Fruit fly (Drosophila melanogaster): Measurements from ENCODE around the gene CG34316.

CG34316 gene

dm6 chr3R:15277926-15278869 lies 47.8 kb downstream of the CG34316 start, which contains the start of the genes MRG15 and Tm1 (continued):
- TF ChIP-seq slp2 (GFP tag; optimal IDR thresholded peaks at IDR 0.05) (peak; percentile 14), sna (GFP tag; IDR thresholded peaks at IDR 0.05; ENCODE audit: partially characterized antibody) (peak; percentile 37), nerfin-2 (GFP tag; IDR thresholded peaks at IDR 0.05; ENCODE audit: partially characterized antibody) (peak; percentile 67), CG9797 (GFP tag; optimal IDR thresholded peaks at IDR 0.05) (peak; percentile 82), Rfx (GFP tag; IDR thresholded peaks at IDR 0.05) (0 out of 2 replicates have a peak, but pooled peaks have one; percentile 38), HLH54F (GFP tag; optimal IDR thresholded peaks at IDR 0.05) (peak; percentile 1), Med (GFP tag) (peak; percentile 35), CG1602 (GFP tag; optimal IDR thresholded peaks at IDR 0.05) (no peak), CG17912 (GFP tag; optimal IDR thresholded peaks at IDR 0.05) (no peak), CG31388 (GFP tag; optimal IDR thresholded peaks at IDR 0.05) (no peak), CG34422 (GFP tag; IDR thresholded peaks at IDR 0.05) (peak; percentile 29; the same call in 1 of the 3 replicates), Poxn (GFP tag; IDR thresholded peaks at IDR 0.05) (no peak), onecut (GFP tag; IDR thresholded peaks at IDR 0.05) (peak; percentile 84), CG14710 (tag; optimal IDR thresholded peaks at IDR 0.05) (peak; percentile 19), CG8478 (optimal IDR thresholded peaks at IDR 0.05) (no peak), pzg (GFP tag; optimal IDR thresholded peaks at IDR 0.05) (peak; percentile 55), CG16813 (GFP tag; IDR thresholded peaks at IDR 0.05; ENCODE audit: partially characterized antibody) (peak; percentile 65), Hr78 (GFP tag; optimal IDR thresholded peaks at IDR 0.05) (no peak), CG3847 (GFP tag; IDR thresholded peaks at IDR 0.05) (peak; percentile 31; the same call in 1 of the 2 replicates), ci (GFP tag; IDR thresholded peaks at IDR 0.05) (0 out of 3 replicates have a peak, but pooled peaks have one; percentile 36), CG2116 (GFP tag; optimal IDR thresholded peaks at IDR 0.05) (peak; percentile 67), CG17361 (GFP tag; IDR thresholded peaks at IDR 0.05) (0 out of 3 replicates have a peak, but pooled peaks have one; percentile 10), chinmo (GFP tag; IDR thresholded peaks at IDR 0.05; ENCODE audit: partially characterized antibody) (peak; percentile 65; the same call in 1 of the 4 replicates), amos (GFP tag; IDR thresholded peaks at IDR 0.05; ENCODE audit: partially characterized antibody) (peak; percentile 74; the same call in 1 of the 2 replicates), jumu (GFP tag; optimal IDR thresholded peaks at IDR 0.05) (peak; percentile 27), HmgZ (tag; optimal IDR thresholded peaks at IDR 0.05) (peak; percentile 40), PHDP (tag; optimal IDR thresholded peaks at IDR 0.05) (no peak), CG11456 (GFP tag; IDR thresholded peaks at IDR 0.05) (no peak), Asciz (GFP tag; optimal IDR thresholded peaks at IDR 0.05) (no peak), CG13775 (GFP tag; optimal IDR thresholded peaks at IDR 0.05) (peak; percentile 23), vvl (GFP tag; IDR thresholded peaks at IDR 0.05) (peak; percentile 27; the same call in 1 of the 2 replicates), CG34224 (GFP tag; IDR thresholded peaks at IDR 0.05; ENCODE audit: partially characterized antibody) (peak; percentile 54), YL-1 (GFP tag; optimal IDR thresholded peaks at IDR 0.05) (peak; percentile 50), hbn (GFP tag; IDR thresholded peaks at IDR 0.05; ENCODE audit: partially characterized antibody) (peak; percentile 59; the same call in 1 of the 2 replicates), CG12659 (GFP tag; optimal IDR thresholded peaks at IDR 0.05) (peak; percentile 17), maf-S (GFP tag; optimal IDR thresholded peaks at IDR 0.05) (no peak), CG7987 (GFP tag; optimal IDR thresholded peaks at IDR 0.05) (no peak), Opbp (GFP tag; IDR thresholded peaks at IDR 0.05; ENCODE audit: partially characterized antibody) (peak; percentile 72; the same call in 2 of the 3 replicates), Dref (GFP tag; IDR thresholded peaks at IDR 0.05) (peak; percentile 77), CG33557 (GFP tag; optimal IDR thresholded peaks at IDR 0.05) (no peak), stc (GFP tag; IDR thresholded peaks at IDR 0.05) (no peak), Fer1 (GFP tag; optimal IDR thresholded peaks at IDR 0.05) (peak; percentile 2), mld (GFP tag; IDR thresholded peaks at IDR 0.05; ENCODE audit: partially characterized antibody) (peak; percentile 43; the same call in 1 of the 3 replicates), CG3163 (GFP tag; optimal IDR thresholded peaks at IDR 0.05) (no peak), zen (tag; optimal IDR thresholded peaks at IDR 0.05) (peak; percentile 77), CG18764 (GFP tag; optimal IDR thresholded peaks at IDR 0.05) (no peak)

All from whole organism, embryonic.